Worm (Caenorhabditis elegans) whole organism, L3 larva: ENCODE results near the gene sdz-36.

Source experiments
- R02D3.7 ChIP-seq: fragments of 150-350 bp; optimal IDR thresholded peaks from 2 replicates; lab custom pipeline; 2014; ENCODE audit warnings: missing biosample characterization, missing genetic modification characterization
- ZK546.5 ChIP-seq: sonication (generic microtip); optimal IDR thresholded peaks from 2 replicates; lab custom pipeline; 2017; ENCODE audit warnings: missing biosample characterization, missing genetic modification characterization
- aly-2 ChIP-seq: fragments of 150-350 bp; optimal IDR thresholded peaks from 2 replicates; lab custom pipeline; 2014; ENCODE audit warnings: missing biosample characterization, missing genetic modification characterization
- ama-1 ChIP-seq: fragments of 150-350 bp; optimal IDR thresholded peaks from 2 replicates; lab custom pipeline; 2018
- ceh-16 ChIP-seq: sonication (generic microtip); optimal IDR thresholded peaks from 2 replicates; lab custom pipeline; 2017; ENCODE audit warnings: missing biosample characterization, missing genetic modification characterization
- ceh-82 ChIP-seq: fragments of 150-350 bp; optimal IDR thresholded peaks from 2 replicates; lab custom pipeline; 2014; ENCODE audit warnings: missing biosample characterization, missing genetic modification characterization
- ceh-9 ChIP-seq: sonication (generic microtip); optimal IDR thresholded peaks from 2 replicates; lab custom pipeline; 2018; ENCODE audit warnings: missing biosample characterization, missing genetic modification characterization
- daf-12 ChIP-seq: fragments of 150-350 bp; optimal IDR thresholded peaks from 2 replicates; lab custom pipeline; 2014; ENCODE audit warnings: missing biosample characterization, missing genetic modification reagents, missing genetic modification characterization
- egl-27 ChIP-seq: sonication (generic microtip); optimal IDR thresholded peaks from 4 replicates; lab custom pipeline; 2017; ENCODE audit warnings: missing biosample characterization, missing genetic modification reagents, missing genetic modification characterization
- egl-5 ChIP-seq: fragments of 150-350 bp; optimal IDR thresholded peaks from 2 replicates; lab custom pipeline; 2017; ENCODE audit warnings: missing biosample characterization, missing genetic modification reagents, missing genetic modification characterization, inconsistent platforms
- elt-1 ChIP-seq: fragments of 150-350 bp; optimal IDR thresholded peaks from 2 replicates; lab custom pipeline; 2014; ENCODE audit warnings: missing biosample characterization, missing genetic modification characterization
- elt-2 ChIP-seq: sonication (generic microtip); optimal IDR thresholded peaks from 2 replicates; lab custom pipeline; 2016; ENCODE audit warnings: missing genetic modification reagents, mild to moderate bottlenecking, missing genetic modification characterization, missing compliant biosample characterization
- elt-3 ChIP-seq, 3 experiments: fragments of 150-350 bp in 1 of 3; sonication (generic microtip) in 2 of 3; optimal IDR thresholded peaks; 2 replicates in 2 of 3; 4 replicates in 1 of 3; lab custom pipeline; 2014 to 2017; ENCODE audit warnings: missing biosample characterization in 3 of 3, missing genetic modification characterization in 3 of 3
- eor-1 ChIP-seq, 2 experiments: fragments of 150-350 bp; optimal IDR thresholded peaks; 2 replicates each; lab custom pipeline; 2014 to 2018; ENCODE audit warnings: missing biosample characterization in 2 of 2, missing genetic modification characterization in 2 of 2
- fkh-10 ChIP-seq: sonication (generic microtip); optimal IDR thresholded peaks from 2 replicates; lab custom pipeline; 2017; ENCODE audit warnings: missing biosample characterization, missing genetic modification reagents, missing genetic modification characterization
- fkh-2 ChIP-seq: fragments of 150-350 bp; optimal IDR thresholded peaks from 2 replicates; lab custom pipeline; 2014; ENCODE audit warnings: missing biosample characterization, missing genetic modification reagents, missing genetic modification characterization
- fos-1 ChIP-seq: fragments of 150-350 bp; optimal IDR thresholded peaks from 2 replicates; lab custom pipeline; 2014; ENCODE audit warnings: missing biosample characterization, missing genetic modification characterization
- hmg-11 ChIP-seq: sonication (generic microtip); optimal IDR thresholded peaks from 2 replicates; lab custom pipeline; 2016; ENCODE audit warnings: missing genetic modification characterization, missing compliant biosample characterization
- lsy-12 ChIP-seq: sonication (generic microtip); optimal IDR thresholded peaks from 2 replicates; lab custom pipeline; 2016; ENCODE audit warnings: mild to moderate bottlenecking, missing genetic modification characterization, missing compliant biosample characterization
- mdl-1 ChIP-seq: fragments of 150-350 bp; optimal IDR thresholded peaks from 2 replicates; lab custom pipeline; 2014; ENCODE audit warnings: missing biosample characterization, missing genetic modification characterization
- nfya-1 ChIP-seq: sonication (generic microtip); optimal IDR thresholded peaks from 2 replicates; lab custom pipeline; 2017; ENCODE audit warnings: missing genetic modification characterization, mild to moderate bottlenecking, missing compliant biosample characterization, antibody characterized with exemption, moderate library complexity; ENCODE audit not compliant: insufficient read depth
- nhr-23 ChIP-seq: fragments of 150-350 bp; optimal IDR thresholded peaks from 2 replicates; lab custom pipeline; 2014; ENCODE audit warnings: missing biosample characterization, missing genetic modification reagents, missing genetic modification characterization
- nhr-237 ChIP-seq: fragments of 150-350 bp; optimal IDR thresholded peaks from 2 replicates; lab custom pipeline; 2014; ENCODE audit warnings: missing biosample characterization, missing genetic modification characterization
- nhr-25 ChIP-seq: sonication (generic microtip); optimal IDR thresholded peaks from 2 replicates; lab custom pipeline; 2017; ENCODE audit warnings: missing biosample characterization, missing genetic modification characterization
- nhr-28 ChIP-seq: fragments of 150-350 bp; optimal IDR thresholded peaks from 2 replicates; lab custom pipeline; 2014; ENCODE audit warnings: missing biosample characterization, missing genetic modification characterization
- nhr-43 ChIP-seq: sonication (generic microtip); optimal IDR thresholded peaks from 2 replicates; lab custom pipeline; 2016; ENCODE audit warnings: mild to moderate bottlenecking, missing genetic modification characterization, missing compliant biosample characterization; ENCODE audit not compliant: poor library complexity, severe bottlenecking
- nhr-67 ChIP-seq: fragments of 150-350 bp; optimal IDR thresholded peaks from 2 replicates; lab custom pipeline; 2014; ENCODE audit warnings: missing biosample characterization, missing genetic modification characterization
- nhr-76 ChIP-seq: fragments of 150-350 bp; sonication (generic microtip); optimal IDR thresholded peaks from 5 replicates; lab custom pipeline; 2014; ENCODE audit warnings: missing biosample characterization, missing genetic modification characterization
- nhr-77 ChIP-seq: fragments of 150-350 bp; optimal IDR thresholded peaks from 2 replicates; lab custom pipeline; 2014; ENCODE audit warnings: missing biosample characterization, missing genetic modification characterization
- pha-4 ChIP-seq: fragments of 150-350 bp; optimal IDR thresholded peaks from 2 replicates; lab custom pipeline; 2014; ENCODE audit warnings: missing biosample characterization, missing genetic modification reagents, missing genetic modification characterization
- pqm-1 ChIP-seq: fragments of 150-350 bp; optimal IDR thresholded peaks from 2 replicates; lab custom pipeline; 2017; ENCODE audit warnings: missing biosample characterization, missing genetic modification characterization, inconsistent platforms
- sea-2 ChIP-seq: fragments of 150-350 bp; sonication (generic microtip); optimal IDR thresholded peaks from 4 replicates; lab custom pipeline; 2014; ENCODE audit warnings: missing biosample characterization, missing genetic modification reagents, missing genetic modification characterization
- skn-1 ChIP-seq: fragments of 150-350 bp; optimal IDR thresholded peaks from 2 replicates; lab custom pipeline; 2014; ENCODE audit warnings: missing biosample characterization, missing genetic modification characterization
- snpc-4 ChIP-seq: fragments of 150-350 bp; optimal IDR thresholded peaks from 2 replicates; lab custom pipeline; 2014; ENCODE audit warnings: missing biosample characterization, missing genetic modification characterization
- unc-62 ChIP-seq: fragments of 150-350 bp; sonication (generic microtip); optimal IDR thresholded peaks from 4 replicates; lab custom pipeline; 2014; ENCODE audit warnings: missing biosample characterization, missing genetic modification reagents, missing genetic modification characterization
- zag-1 ChIP-seq: fragments of 150-350 bp; optimal IDR thresholded peaks from 2 replicates; lab custom pipeline; 2014; ENCODE audit warnings: missing biosample characterization, missing genetic modification characterization
- ztf-11 ChIP-seq: fragments of 150-350 bp; optimal IDR thresholded peaks from 2 replicates; lab custom pipeline; 2014; ENCODE audit warnings: missing biosample characterization, missing genetic modification characterization
- ztf-4 ChIP-seq: fragments of 150-350 bp; optimal IDR thresholded peaks from 2 replicates; lab custom pipeline; 2014; ENCODE audit warnings: missing biosample characterization, missing genetic modification characterization

sdz-36 gene

DNA sequence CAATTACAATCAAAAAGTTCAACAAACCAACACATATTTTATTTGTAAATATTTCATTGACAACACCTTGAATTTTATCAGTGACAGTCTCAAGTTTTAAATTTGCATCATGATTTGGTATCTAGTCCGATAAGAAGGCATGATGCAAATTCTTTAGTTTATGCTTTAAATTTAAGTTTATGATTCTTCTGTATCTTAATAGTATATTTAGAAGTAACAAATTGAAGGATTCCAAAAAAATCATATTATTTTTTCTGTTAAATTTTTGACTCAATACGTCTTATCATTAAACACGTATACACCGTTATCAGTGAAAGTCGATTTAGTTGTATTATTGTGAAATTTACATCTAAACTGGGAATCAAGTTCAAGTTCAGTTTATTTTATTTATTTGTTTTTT, 39.5 kb upstream of the sdz-36 start, which contains the start of gene chca-1:
Gene chca-1 (plus strand): TSS at position 161 of the 400 bp plus-strand sequence.
- TF ChIP-seq pha-4 (tag; lab: Kevin White, UChicago) (peak; percentile 9), pqm-1 (tag; lab: Kevin White, UChicago) (peak; percentile 89), mdl-1 (tag; lab: Kevin White, UChicago) (no peak), elt-2 (tag; lab: Kevin White, UChicago) (peak; percentile 97), elt-3 (tag; optimal IDR thresholded peaks at IDR 0.05; lab: Kevin White, UChicago) (no peak), ZK546.5 (tag; lab: Kevin White, UChicago) (no peak), R02D3.7 (tag; lab: Kevin White, UChicago) (no peak), ceh-9 (no peak), skn-1 (tag; lab: Kevin White, UChicago) (peak; percentile 63), eor-1 (tag; optimal IDR thresholded peaks at IDR 0.05; lab: Kevin White, UChicago) (no peak)
- TF ChIP-seq, all 47 proteins: peak for 4

ce11 chrIV:9653184-9653583, 37.6 kb upstream of the sdz-36 start, which contains the start of gene F58G6.3:
Gene F58G6.3 (plus strand): TSS chrIV:9653535.
- TF ChIP-seq pqm-1 (tag; lab: Kevin White, UChicago) (peak; percentile 35), ZK546.5 (tag; lab: Kevin White, UChicago) (no peak), elt-3 (tag; optimal IDR thresholded peaks at IDR 0.05; lab: Kevin White, UChicago) (no peak), aly-2 (no peak), nhr-28 (tag; lab: Kevin White, UChicago) (no peak), nhr-237 (tag; lab: Kevin White, UChicago) (no peak), nfya-1 (peak; percentile 7), skn-1 (tag; lab: Kevin White, UChicago) (no peak), elt-2 (tag; lab: Kevin White, UChicago) (peak; percentile 62)
- TF ChIP-seq, all 47 proteins: peak for 3

ce11 chrIV:9654017-9654416, 36.7 kb upstream of the sdz-36 start, which contains the start of gene F58G6.7:
Gene F58G6.7 (plus strand): TSS chrIV:9654317.
- TF ChIP-seq daf-12 = no peak
- TF ChIP-seq ceh-16 (tag; lab: Kevin White, UChicago) = no peak
- no peak for TF ChIP-seq egl-27
- no peak for TF ChIP-seq nhr-28 (tag; lab: Kevin White, UChicago)
- no peak for TF ChIP-seq ama-1 (lab: Kevin White, UChicago)
- TF ChIP-seq aly-2 = no peak
- TF ChIP-seq snpc-4 (tag; lab: Kevin White, UChicago) = no peak
- no peak for TF ChIP-seq eor-1 (tag; optimal IDR thresholded peaks at IDR 0.05; lab: Kevin White, UChicago)
- TF ChIP-seq ZK546.5 (tag; lab: Kevin White, UChicago) = no peak
- TF ChIP-seq hmg-11 (tag; lab: Kevin White, UChicago) = no peak
- TF ChIP-seq unc-62 (GFP tag; lab: Kevin White, UChicago) = no peak

DNA sequence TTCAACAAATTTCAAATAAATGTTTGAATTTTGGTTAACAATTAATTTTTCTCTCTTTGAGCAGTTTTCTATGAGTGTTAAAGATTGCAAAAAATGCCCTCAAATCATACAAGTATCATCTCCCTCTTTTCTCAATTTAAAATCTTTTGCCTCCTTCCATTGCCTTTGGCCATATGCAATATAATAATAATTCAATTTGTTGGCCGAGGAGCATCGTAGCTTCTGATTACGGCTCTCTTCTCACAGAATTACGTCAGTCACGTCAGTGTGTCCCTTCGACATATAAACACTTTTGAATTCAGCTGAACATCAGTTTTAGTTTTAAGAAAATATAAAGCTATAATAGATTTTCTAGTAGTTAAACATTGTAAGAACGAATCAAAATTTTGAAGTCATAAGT, 35.2 kb upstream of the sdz-36 start:
- TF ChIP-seq eor-1 (tag; optimal IDR thresholded peaks at IDR 0.05; lab: Kevin White, UChicago) (no peak), ceh-9 (no peak), elt-3 (tag; optimal IDR thresholded peaks at IDR 0.05; lab: Kevin White, UChicago) (no peak), elt-1 (no peak), ztf-4 (tag; lab: Kevin White, UChicago) (no peak), nfya-1 (no peak), nhr-77 (tag; lab: Kevin White, UChicago) (no peak), egl-27 (no peak), zag-1 (tag; lab: Kevin White, UChicago) (no peak), nhr-25 (no peak), ztf-11 (tag; lab: Kevin White, UChicago) (no peak), fkh-10 (GFP tag; lab: Kevin White, UChicago) (no peak)

- TF ChIP-seq zag-1 (tag; lab: Kevin White, UChicago) (no peak), eor-1 (tag; optimal IDR thresholded peaks at IDR 0.05; lab: Kevin White, UChicago) (no peak), nhr-76 (tag; lab: Kevin White, UChicago) (no peak), fos-1 (no peak), ceh-9 (no peak), nhr-43 (tag; lab: Kevin White, UChicago) (no peak), fkh-2 (no peak), ceh-82 (tag; lab: Kevin White, UChicago) (no peak), elt-3 (tag; optimal IDR thresholded peaks at IDR 0.05; lab: Kevin White, UChicago) (no peak), egl-5 (tag; lab: Kevin White, UChicago) (no peak), nhr-67 (tag; lab: Kevin White, UChicago) (no peak), nhr-23 (no peak), lsy-12 (tag; lab: Kevin White, UChicago) (no peak), unc-62 (GFP tag; lab: Kevin White, UChicago) (no peak), sea-2 (no peak), pqm-1 (tag; lab: Kevin White, UChicago) (no peak)
Observed at ce11 chrIV:9657753-9658152, 33.0 kb upstream of the sdz-36 start, which contains the start of gene acc-1. Gene acc-1 (plus strand): TSS chrIV:9658053.
